Worm (Caenorhabditis elegans) whole organism, L4 larva: ENCODE data around the gene pes-4.
"Not testable (repeated sequence)": the region's sequence is repeated elsewhere in the genome, so short reads cannot be mapped to it uniquely, and the experiment has no call there.

Experiments used
- F10B5.3 ChIP-seq: sonication (generic microtip); optimal IDR thresholded peaks from 2 replicates; lab custom pipeline; 2016; ENCODE audit warnings: mild to moderate bottlenecking, missing genetic modification characterization, missing compliant biosample characterization
- F26F4.8 ChIP-seq: fragments of 200-800 bp; sonication (Bioruptor generic); conservative IDR thresholded peaks from 2 replicates; pipeline ENCODE4 v1.3.6; 2022; ENCODE audit warnings: missing genetic modification characterization, missing compliant biosample characterization
- Y105C5A.15 ChIP-seq: fragments of 200-800 bp; sonication (Bioruptor generic); IDR thresholded peaks from 2 replicates; pipeline ENCODE4 v1.3.6; 2022; ENCODE audit warnings: missing genetic modification characterization, missing compliant biosample characterization
- Y48G9A.11 ChIP-seq: fragments of 200-800 bp; sonication (Bioruptor generic); IDR thresholded peaks from 2 replicates; pipeline ENCODE4 v1.3.6; 2022; ENCODE audit warnings: missing genetic modification reagents, missing genetic modification characterization, missing compliant biosample characterization
- ZK337.2 ChIP-seq: fragments of 200-800 bp; sonication (Bioruptor generic); IDR thresholded peaks from 2 replicates; pipeline ENCODE4 v1.3.6; 2022; ENCODE audit warnings: missing genetic modification reagents, missing genetic modification characterization, missing compliant biosample characterization
- ZK546.5 ChIP-seq, 2 experiments: sonication (generic microtip); optimal IDR thresholded peaks; 2 replicates each; lab custom pipeline; 2017; ENCODE audit warnings: missing biosample characterization in 2 of 2, missing genetic modification characterization in 2 of 2
- aha-1 ChIP-seq: fragments of 150-350 bp; peaks from one replicate; lab custom pipeline; 2014; ENCODE audit warnings: missing biosample characterization, missing genetic modification characterization
- ama-1 ChIP-seq: fragments of 150-350 bp; optimal IDR thresholded peaks from 2 replicates; lab custom pipeline; 2014; ENCODE audit warnings: inconsistent platforms, mixed read lengths
- ceh-44 ChIP-seq: fragments of 200-800 bp; sonication (Bioruptor generic); IDR thresholded peaks from 2 replicates; pipeline ENCODE4 v1.3.6; 2022; ENCODE audit warnings: missing genetic modification reagents, missing genetic modification characterization, missing compliant biosample characterization
- ceh-82 ChIP-seq: sonication (generic microtip); optimal IDR thresholded peaks from 2 replicates; lab custom pipeline; 2017; ENCODE audit warnings: missing biosample characterization, missing genetic modification characterization
- ctbp-1 ChIP-seq: fragments of 200-800 bp; sonication (Bioruptor generic); IDR thresholded peaks from 2 replicates; pipeline ENCODE4 v1.3.6; 2022; ENCODE audit warnings: missing genetic modification reagents, missing genetic modification characterization, missing compliant biosample characterization
- daf-16 ChIP-seq, 3 experiments: sonication (generic microtip); optimal IDR thresholded peaks; 2 replicates each; lab custom pipeline; 2016 to 2017; ENCODE audit warnings: missing genetic modification characterization in 3 of 3, missing genetic modification reagents in 3 of 3, mild to moderate bottlenecking in 2 of 3, missing compliant biosample characterization in 2 of 3, missing biosample characterization in 1 of 3, moderate library complexity in 1 of 3
- dmd-6 ChIP-seq: fragments of 200-800 bp; sonication (Bioruptor generic); IDR thresholded peaks from 2 replicates; pipeline ENCODE4 v1.3.6; 2022; ENCODE audit warnings: missing genetic modification reagents, missing genetic modification characterization, missing compliant biosample characterization
- dmd-8 ChIP-seq: fragments of 200-800 bp; sonication (Bioruptor generic); IDR thresholded peaks from 2 replicates; pipeline ENCODE4 v1.3.6; 2022; ENCODE audit warnings: missing genetic modification characterization, missing compliant biosample characterization
- dve-1 ChIP-seq: sonication (generic microtip); optimal IDR thresholded peaks from 2 replicates; lab custom pipeline; 2017; ENCODE audit warnings: antibody characterized with exemption, mild to moderate bottlenecking, missing genetic modification characterization, missing compliant biosample characterization; ENCODE audit not compliant: insufficient read depth
- egl-43 ChIP-seq: fragments of 200-800 bp; sonication (Bioruptor generic); IDR thresholded peaks from 2 replicates; pipeline ENCODE4 v1.3.6; 2022; ENCODE audit warnings: missing genetic modification reagents, missing genetic modification characterization, missing compliant biosample characterization
- fkh-10 ChIP-seq: fragments of 150-350 bp; optimal IDR thresholded peaks from 2 replicates; lab custom pipeline; 2014; ENCODE audit warnings: missing biosample characterization, missing genetic modification reagents, missing genetic modification characterization
- hlh-11 ChIP-seq: fragments of 200-800 bp; sonication (Bioruptor generic); optimal IDR thresholded peaks from 2 replicates; lab custom pipeline; 2018; ENCODE audit warnings: mild to moderate bottlenecking, missing genetic modification characterization, missing compliant biosample characterization
- jun-1 ChIP-seq: fragments of 150-350 bp; optimal IDR thresholded peaks from 2 replicates; lab custom pipeline; 2014; ENCODE audit warnings: missing biosample characterization, missing genetic modification reagents, missing genetic modification characterization
- lim-7 ChIP-seq: fragments of 200-800 bp; sonication (Bioruptor generic); IDR thresholded peaks from 2 replicates; pipeline ENCODE4 v1.3.6; 2022; ENCODE audit warnings: missing genetic modification characterization, missing compliant biosample characterization
- lin-29 ChIP-seq: fragments of 200-800 bp; sonication (Bioruptor generic); IDR thresholded peaks from 2 replicates; pipeline ENCODE4 v1.3.6; 2022; ENCODE audit warnings: missing genetic modification reagents, missing genetic modification characterization, missing compliant biosample characterization
- lsy-2 ChIP-seq, 2 experiments: fragments of 150-350 bp in 1 of 2; sonication (generic microtip) in 1 of 2; optimal IDR thresholded peaks; 2 replicates each; lab custom pipeline; 2014 to 2017; ENCODE audit warnings: missing biosample characterization in 2 of 2, missing genetic modification characterization in 2 of 2
- madf-5 ChIP-seq, 2 experiments: fragments of 200-800 bp; sonication (Bioruptor generic); IDR thresholded peaks; 2 replicates each; pipeline ENCODE4 v1.3.6; 2022; ENCODE audit warnings: missing compliant biosample characterization in 2 of 2, missing genetic modification characterization in 2 of 2
- madf-9 ChIP-seq: fragments of 200-800 bp; sonication (Bioruptor generic); conservative IDR thresholded peaks from 2 replicates; pipeline ENCODE4 v1.3.6; 2022; ENCODE audit warnings: missing genetic modification reagents, missing genetic modification characterization, missing compliant biosample characterization
- nhr-237 ChIP-seq: sonication (generic microtip); optimal IDR thresholded peaks from 2 replicates; lab custom pipeline; 2017; ENCODE audit warnings: missing biosample characterization, missing genetic modification characterization
- nhr-28 ChIP-seq: fragments of 150-350 bp; optimal IDR thresholded peaks from 2 replicates; lab custom pipeline; 2014; ENCODE audit warnings: missing biosample characterization, missing genetic modification characterization
- nhr-42 ChIP-seq: fragments of 200-800 bp; sonication (Bioruptor generic); IDR thresholded peaks from 2 replicates; pipeline ENCODE4 v1.3.6; 2022; ENCODE audit warnings: missing genetic modification characterization, missing compliant biosample characterization
- nhr-6 ChIP-seq: fragments of 150-350 bp; optimal IDR thresholded peaks from 2 replicates; lab custom pipeline; 2014; ENCODE audit warnings: missing biosample characterization, missing genetic modification characterization
- pha-4 ChIP-seq, 2 experiments: fragments of 150-350 bp in 1 of 2; fragments of 200-800 bp in 1 of 2; sonication (Bioruptor generic) in 1 of 2; IDR thresholded peaks in 1 of 2; optimal IDR thresholded peaks in 1 of 2; 2 replicates each; pipeline versions ENCODE4 v1.3.6 to Lab custom; 2014 to 2022; ENCODE audit warnings: missing genetic modification characterization in 2 of 2, missing genetic modification reagents in 2 of 2, missing biosample characterization in 1 of 2, missing compliant biosample characterization in 1 of 2
- pqm-1 ChIP-seq: sonication (generic microtip); optimal IDR thresholded peaks from 2 replicates; lab custom pipeline; 2017; ENCODE audit warnings: missing biosample characterization, missing genetic modification characterization
- rbr-2 ChIP-seq: sonication (generic microtip); optimal IDR thresholded peaks from 2 replicates; lab custom pipeline; 2016; ENCODE audit warnings: missing genotype, missing genetic modification characterization, missing compliant biosample characterization
- set-16 ChIP-seq: fragments of 200-800 bp; sonication (Bioruptor generic); IDR thresholded peaks from 2 replicates; pipeline ENCODE4 v1.3.6; 2022; ENCODE audit warnings: missing genetic modification reagents, missing genetic modification characterization, missing compliant biosample characterization
- skn-1 ChIP-seq: fragments of 150-350 bp; optimal IDR thresholded peaks from 2 replicates; lab custom pipeline; 2014; ENCODE audit warnings: missing biosample characterization, missing genetic modification characterization
- snpc-1.2 ChIP-seq: fragments of 200-800 bp; sonication (Bioruptor generic); IDR thresholded peaks from 2 replicates; pipeline ENCODE4 v1.3.6; 2022; ENCODE audit warnings: missing genetic modification reagents, missing genetic modification characterization, missing compliant biosample characterization
- zag-1 ChIP-seq: fragments of 150-350 bp; optimal IDR thresholded peaks from 2 replicates; lab custom pipeline; 2014; ENCODE audit warnings: missing biosample characterization, missing genetic modification characterization
- zfp-3 ChIP-seq: fragments of 200-800 bp; sonication (Bioruptor generic); conservative IDR thresholded peaks from 2 replicates; pipeline ENCODE4 v1.3.6; 2022; ENCODE audit warnings: missing genetic modification reagents, missing genetic modification characterization, missing compliant biosample characterization
- ztf-7 ChIP-seq: fragments of 150-350 bp; optimal IDR thresholded peaks from 2 replicates; lab custom pipeline; 2014; ENCODE audit warnings: missing biosample characterization, missing genetic modification characterization

pes-4 gene

ce11 chrIII:1271378-1271926 is 41.4 kb upstream of the pes-4 start, which contains the start of gene fbxa-31:
fbxa-31 (minus strand) TSS chrIII:1271428.
- TF ChIP-seq fkh-10 (GFP tag; lab: Kevin White, UChicago) (no peak), ZK337.2 (GFP tag; lab: Robert Waterston, UW) (no peak), lin-29 (GFP tag; lab: Robert Waterston, UW) (no peak), madf-9 (GFP tag; lab: Robert Waterston, UW) (no peak), pqm-1 (peak; percentile 73), hlh-11 (tag; lab: Kevin White, UChicago) (peak; percentile 1), jun-1 (tag; lab: Kevin White, UChicago) (no peak), daf-16 (GFP tag; optimal IDR thresholded peaks at IDR 0.05; lab: Kevin White, UChicago) (no peak), daf-16 (tag; optimal IDR thresholded peaks at IDR 0.05; lab: Kevin White, UChicago) (peak; percentile 75), aha-1 (tag; lab: Kevin White, UChicago) (peak; percentile 40), ceh-82 (tag; lab: Kevin White, UChicago) (no peak), F10B5.3 (no peak), Y48G9A.11 (GFP tag; lab: Robert Waterston, UW) (no peak), ceh-44 (GFP tag; lab: Robert Waterston, UW) (no peak), rbr-2 (tag; lab: Kevin White, UChicago) (no peak), nhr-28 (peak; percentile 29), egl-43 (GFP tag; lab: Robert Waterston, UW) (no peak), dve-1 (tag; lab: Kevin White, UChicago) (no peak), nhr-237 (tag; lab: Kevin White, UChicago) (no peak), lsy-2 (tag; optimal IDR thresholded peaks at IDR 0.05; lab: Kevin White, UChicago) (no peak), F26F4.8 (no peak)

- TF ChIP-seq ctbp-1 (GFP tag; lab: Robert Waterston, UW) (no peak), zfp-3 (no peak), set-16 (GFP tag; lab: Robert Waterston, UW) (no peak), nhr-6 (tag; lab: Kevin White, UChicago) (no peak), pqm-1 (peak; percentile 15), ZK337.2 (GFP tag; lab: Robert Waterston, UW) (no peak), ZK546.5 (tag; optimal IDR thresholded peaks at IDR 0.05; lab: Kevin White, UChicago) (no peak), madf-5 (GFP tag; IDR thresholded peaks at IDR 0.05; lab: Robert Waterston, UW) (no peak), Y105C5A.15 (GFP tag; lab: Robert Waterston, UW) (no peak), dmd-8 (GFP tag; lab: Robert Waterston, UW) (no peak), ama-1 (no peak), daf-16 (GFP tag; optimal IDR thresholded peaks at IDR 0.05; lab: Kevin White, UChicago) (no peak), daf-16 (tag; optimal IDR thresholded peaks at IDR 0.05; lab: Kevin White, UChicago) (peak; percentile 44), zag-1 (no peak), pha-4 (GFP tag; IDR thresholded peaks at IDR 0.05; lab: Robert Waterston, UW) (no peak), pha-4 (tag; optimal IDR thresholded peaks at IDR 0.05; lab: Kevin White, UChicago) (no peak), skn-1 (tag; lab: Kevin White, UChicago) (no peak), nhr-28 (peak; percentile 25), dmd-6 (0 out of 2 replicates have a peak, but pooled peaks have one; percentile 6), lim-7 (GFP tag; lab: Robert Waterston, UW) (no peak), nhr-42 (GFP tag; lab: Robert Waterston, UW) (no peak), snpc-1.2 (GFP tag; lab: Robert Waterston, UW) (no peak), dve-1 (tag; lab: Kevin White, UChicago) (peak; percentile 48), egl-43 (GFP tag; lab: Robert Waterston, UW) (no peak), ztf-7 (tag; lab: Kevin White, UChicago) (no peak)
Measured at ce11 chrIII:1269156-1269555, 39.1 kb upstream of the pes-4 start, which contains the start of gene fbxa-32. fbxa-32 (minus strand) TSS chrIII:1269256.

- not testable (repeated sequence) for TF ChIP-seq fkh-10 (GFP tag; lab: Kevin White, UChicago); set-16 (GFP tag; lab: Robert Waterston, UW); ctbp-1 (GFP tag; lab: Robert Waterston, UW)
- TF ChIP-seq, all 104 proteins: peak for 0; not testable (repeated sequence) for 104
Measured at ce11 chrIII:1266799-1267198, 36.7 kb upstream of the pes-4 start, which contains the start of gene fbxa-151. fbxa-151 (minus strand) TSS chrIII:1266899.
